Worm (Caenorhabditis elegans) whole organism, mixed stage, embryonic: ENCODE measurements around the gene rfs-1.

ENCODE experiments used
- M03D4.4 ChIP-seq: sonication (generic microtip); optimal IDR thresholded peaks from 2 replicates; lab custom pipeline; 2017; ENCODE audit warnings: mild to moderate bottlenecking, missing genetic modification characterization, missing compliant biosample characterization
- bed-3 ChIP-seq: fragments of 200-800 bp; sonication (Bioruptor generic); optimal IDR thresholded peaks from 3 replicates; lab custom pipeline; 2018; ENCODE audit warnings: mild to moderate bottlenecking, missing genetic modification characterization, moderate library complexity, missing compliant biosample characterization
- blmp-1 ChIP-seq: fragments of 150-350 bp; optimal IDR thresholded peaks from 2 replicates; lab custom pipeline; 2014; ENCODE audit warnings: missing biosample characterization, missing genetic modification characterization
- ceh-39 ChIP-seq: fragments of 150-350 bp; optimal IDR thresholded peaks from 2 replicates; lab custom pipeline; 2014; ENCODE audit warnings: missing biosample characterization, missing genetic modification characterization
- ceh-83 ChIP-seq: fragments of 200-800 bp; sonication (Bioruptor generic); optimal IDR thresholded peaks from 2 replicates; lab custom pipeline; 2018; ENCODE audit warnings: mild to moderate bottlenecking, missing genetic modification characterization, missing compliant biosample characterization
- ces-1 ChIP-seq: fragments of 150-350 bp; optimal IDR thresholded peaks from 2 replicates; lab custom pipeline; 2014; ENCODE audit warnings: missing biosample characterization, missing genetic modification reagents, missing genetic modification characterization
- drap-1 ChIP-seq: fragments of 200-800 bp; sonication (Bioruptor generic); optimal IDR thresholded peaks from 3 replicates; lab custom pipeline; 2018; ENCODE audit warnings: mild to moderate bottlenecking, missing genetic modification characterization, missing compliant biosample characterization
- elt-1 ChIP-seq: sonication (generic microtip); optimal IDR thresholded peaks from 2 replicates; lab custom pipeline; 2017; ENCODE audit warnings: missing genetic modification characterization, mild to moderate bottlenecking, missing compliant biosample characterization, antibody characterized with exemption, moderate library complexity, borderline replicate concordance; ENCODE audit not compliant: insufficient read depth
- elt-3 ChIP-seq: fragments of 150-350 bp; optimal IDR thresholded peaks from 2 replicates; lab custom pipeline; 2014; ENCODE audit warnings: missing biosample characterization, missing genetic modification characterization
- flh-1 ChIP-seq: fragments of 200-800 bp; sonication (Bioruptor generic); optimal IDR thresholded peaks from 2 replicates; lab custom pipeline; 2018; ENCODE audit warnings: mild to moderate bottlenecking, missing genetic modification characterization, moderate library complexity, missing compliant biosample characterization
- ham-2 ChIP-seq: fragments of 200-800 bp; sonication (Bioruptor generic); optimal IDR thresholded peaks from 2 replicates; lab custom pipeline; 2018; ENCODE audit warnings: mild to moderate bottlenecking, missing genetic modification characterization, missing compliant biosample characterization
- hlh-1 ChIP-seq: fragments of 150-350 bp; optimal IDR thresholded peaks from 2 replicates; lab custom pipeline; 2014; ENCODE audit warnings: missing biosample characterization, missing genetic modification reagents, missing genetic modification characterization
- lin-13 ChIP-seq: fragments of 150-350 bp; optimal IDR thresholded peaks from 2 replicates; lab custom pipeline; 2014; ENCODE audit warnings: missing biosample characterization, missing genetic modification characterization
- lsy-2 ChIP-seq: fragments of 150-350 bp; optimal IDR thresholded peaks from 2 replicates; lab custom pipeline; 2014; ENCODE audit warnings: missing biosample characterization, missing genetic modification characterization
- mab-5 ChIP-seq: fragments of 150-350 bp; optimal IDR thresholded peaks from 2 replicates; lab custom pipeline; 2014; ENCODE audit warnings: missing biosample characterization, missing genetic modification characterization
- mls-2 ChIP-seq: sonication (generic microtip); optimal IDR thresholded peaks from 2 replicates; lab custom pipeline; 2016; ENCODE audit warnings: mild to moderate bottlenecking, missing genetic modification characterization, moderate library complexity, missing compliant biosample characterization
- nhr-12 ChIP-seq: fragments of 150-350 bp; optimal IDR thresholded peaks from 2 replicates; lab custom pipeline; 2014; ENCODE audit warnings: missing biosample characterization, missing genetic modification characterization
- nhr-2 ChIP-seq: fragments of 150-350 bp; optimal IDR thresholded peaks from 2 replicates; lab custom pipeline; 2014; ENCODE audit warnings: missing biosample characterization, missing genetic modification characterization
- nhr-237 ChIP-seq: fragments of 150-350 bp; optimal IDR thresholded peaks from 2 replicates; lab custom pipeline; 2014; ENCODE audit warnings: missing biosample characterization, missing genetic modification characterization
- nhr-28 ChIP-seq: fragments of 150-350 bp; optimal IDR thresholded peaks from 2 replicates; lab custom pipeline; 2014; ENCODE audit warnings: missing biosample characterization, missing genetic modification characterization
- nhr-76 ChIP-seq: sonication (generic microtip); optimal IDR thresholded peaks from 2 replicates; lab custom pipeline; 2017; ENCODE audit warnings: missing biosample characterization, missing genetic modification characterization
- pha-4 ChIP-seq: fragments of 150-350 bp; optimal IDR thresholded peaks from 2 replicates; lab custom pipeline; 2018; ENCODE audit warnings: missing biosample characterization, missing genetic modification reagents, missing genetic modification characterization
- sem-2 ChIP-seq: fragments of 200-800 bp; sonication (Bioruptor generic); optimal IDR thresholded peaks from 2 replicates; lab custom pipeline; 2018; ENCODE audit warnings: mild to moderate bottlenecking, missing genetic modification characterization, missing compliant biosample characterization
- snpc-4 ChIP-seq: fragments of 150-350 bp; optimal IDR thresholded peaks from 2 replicates; lab custom pipeline; 2014; ENCODE audit warnings: missing biosample characterization, missing genetic modification characterization
- sptf-1 ChIP-seq: sonication (generic microtip); optimal IDR thresholded peaks from 2 replicates; lab custom pipeline; 2017; ENCODE audit warnings: mild to moderate bottlenecking, missing genetic modification characterization, moderate library complexity, missing compliant biosample characterization
- tbx-8 ChIP-seq: fragments of 200-800 bp; sonication (Bioruptor generic); optimal IDR thresholded peaks from 2 replicates; lab custom pipeline; 2018; ENCODE audit warnings: mild to moderate bottlenecking, missing genetic modification characterization, moderate library complexity, missing compliant biosample characterization
- unc-120 ChIP-seq: sonication (generic microtip); optimal IDR thresholded peaks from 2 replicates; lab custom pipeline; 2017; ENCODE audit warnings: missing genetic modification characterization, missing compliant biosample characterization; ENCODE audit not compliant: poor library complexity, severe bottlenecking
- unc-39 ChIP-seq: fragments of 150-350 bp; optimal IDR thresholded peaks from 2 replicates; lab custom pipeline; 2014; ENCODE audit warnings: missing biosample characterization, missing genetic modification characterization
- unc-62 ChIP-seq: fragments of 150-350 bp; optimal IDR thresholded peaks from 2 replicates; lab custom pipeline; 2014; ENCODE audit warnings: missing biosample characterization, missing genetic modification reagents, missing genetic modification characterization
- zip-8 ChIP-seq: fragments of 150-350 bp; optimal IDR thresholded peaks from 2 replicates; lab custom pipeline; 2014; ENCODE audit warnings: missing biosample characterization, missing genetic modification characterization
- ztf-11 ChIP-seq: fragments of 150-350 bp; optimal IDR thresholded peaks from 2 replicates; lab custom pipeline; 2014; ENCODE audit warnings: missing biosample characterization, missing genetic modification characterization

The rfs-1 gene

ce11 chrIII:8224769-8225168, 1.5 kb upstream of the rfs-1 start, which contains the start of gene mob-4:
mob-4 (plus strand) TSS chrIII:8225097.
- TF ChIP-seq ceh-39 (tag; lab: Kevin White, UChicago) (no peak), snpc-4 (no peak)

- TF ChIP-seq mls-2 (peak; percentile 35), drap-1 (GFP tag; lab: Kevin White, UChicago) (peak; percentile 34), nhr-76 (tag; lab: Kevin White, UChicago) (no peak), ham-2 (GFP tag; lab: Kevin White, UChicago) (peak; percentile 33), unc-120 (tag; lab: Kevin White, UChicago) (peak; percentile 71)
- TF ChIP-seq, all 35 proteins: peak for 4
Measured at ce11 chrIII:8227511-8227910, 1.2 kb downstream of the rfs-1 start, which contains the start of gene fbxl-1. fbxl-1 (plus strand) TSS chrIII:8227830.

ce11 chrIII:8228916-8229315, 2.6 kb downstream of the rfs-1 start:
- TF ChIP-seq mls-2 (no peak), blmp-1 (tag; lab: Kevin White, UChicago) (no peak), ztf-11 (tag; lab: Kevin White, UChicago) (no peak), lin-13 (tag; lab: Kevin White, UChicago) (no peak), ces-1 (GFP tag; lab: Kevin White, UChicago) (no peak), nhr-237 (tag; lab: Kevin White, UChicago) (no peak), bed-3 (no peak)

ce11 chrIII:8229480-8229879, 3.2 kb downstream of the rfs-1 start:
- no peak for TF ChIP-seq nhr-237 (tag; lab: Kevin White, UChicago)

ce11 chrIII:8232634-8233033, 6.4 kb downstream of the rfs-1 start, which contains the start of gene henn-1:
henn-1 (plus strand) TSS chrIII:8232651.
- TF ChIP-seq drap-1 (GFP tag; lab: Kevin White, UChicago) (no peak), blmp-1 (tag; lab: Kevin White, UChicago) (no peak), tbx-8 (no peak), nhr-76 (tag; lab: Kevin White, UChicago) (no peak), pha-4 (no peak), elt-3 (no peak), elt-1 (no peak), unc-39 (tag; lab: Kevin White, UChicago) (no peak), nhr-28 (no peak), ceh-39 (tag; lab: Kevin White, UChicago) (no peak), zip-8 (no peak), mls-2 (no peak), nhr-2 (no peak), nhr-12 (tag; lab: Kevin White, UChicago) (no peak), bed-3 (no peak), unc-62 (GFP tag; lab: Kevin White, UChicago) (no peak), ceh-83 (GFP tag; lab: Kevin White, UChicago) (no peak), M03D4.4 (tag; lab: Kevin White, UChicago) (no peak), lsy-2 (tag; lab: Kevin White, UChicago) (no peak), sem-2 (GFP tag; lab: Kevin White, UChicago) (no peak)

- TF ChIP-seq nhr-12 (tag; lab: Kevin White, UChicago) (no peak), drap-1 (GFP tag; lab: Kevin White, UChicago) (no peak), lsy-2 (tag; lab: Kevin White, UChicago) (no peak), tbx-8 (no peak), nhr-2 (no peak), unc-62 (GFP tag; lab: Kevin White, UChicago) (no peak), blmp-1 (tag; lab: Kevin White, UChicago) (no peak), mab-5 (tag; lab: Kevin White, UChicago) (no peak), ceh-39 (tag; lab: Kevin White, UChicago) (no peak), unc-120 (tag; lab: Kevin White, UChicago) (no peak), flh-1 (GFP tag; lab: Kevin White, UChicago) (no peak), sptf-1 (tag; lab: Kevin White, UChicago) (no peak), ces-1 (GFP tag; lab: Kevin White, UChicago) (no peak), mls-2 (no peak), lin-13 (tag; lab: Kevin White, UChicago) (no peak), nhr-237 (tag; lab: Kevin White, UChicago) (no peak), zip-8 (no peak), ceh-83 (GFP tag; lab: Kevin White, UChicago) (no peak), nhr-28 (no peak), hlh-1 (tag; lab: Kevin White, UChicago) (no peak)
Measured at ce11 chrIII:8235358-8235757, 9.1 kb downstream of the rfs-1 start, which contains the start of gene C02F5.14. C02F5.14 (minus strand) TSS chrIII:8235514.
